Fruit fly (Drosophila melanogaster) whole organism, pupa: Measurements from ENCODE around the gene CG13775.

ENCODE experiments used
- CG10348 ChIP-seq: fragments of 200-800 bp; sonication (Bioruptor generic); IDR thresholded peaks from 2 replicates; pipeline ENCODE4 v1.3.6; 2022; ENCODE audit warnings: missing biosample characterization, missing genetic modification characterization
- CG12605 ChIP-seq: fragments of 200-800 bp; sonication (Bioruptor generic); IDR thresholded peaks from 2 replicates; pipeline ENCODE4 v1.3.6; 2022; ENCODE audit warnings: missing biosample characterization, missing genetic modification characterization
- CG13204 ChIP-seq: fragments of 200-800 bp; sonication (Bioruptor generic); optimal IDR thresholded peaks from 2 replicates; lab custom pipeline; 2018; ENCODE audit warnings: missing biosample characterization, mild to moderate bottlenecking, missing genetic modification characterization, moderate library complexity
- CG14655 ChIP-seq: fragments of 200-800 bp; sonication (Bioruptor generic); optimal IDR thresholded peaks from 3 replicates; lab custom pipeline; 2017; ENCODE audit warnings: mild to moderate bottlenecking, missing biosample characterization, missing genetic modification reagents, missing genetic modification characterization
- CG15710 ChIP-seq: fragments of 200-800 bp; sonication (Bioruptor generic); optimal IDR thresholded peaks from 2 replicates; lab custom pipeline; 2018; ENCODE audit warnings: missing biosample characterization, mild to moderate bottlenecking, missing genetic modification characterization, moderate library complexity
- CG17806 ChIP-seq: fragments of 200-800 bp; sonication (Bioruptor generic); optimal IDR thresholded peaks from 2 replicates; lab custom pipeline; 2018; ENCODE audit warnings: missing biosample characterization, mild to moderate bottlenecking, missing genetic modification characterization, moderate library complexity
- CG32121 ChIP-seq: fragments of 200-800 bp; sonication (Bioruptor generic); IDR thresholded peaks from 2 replicates; pipeline ENCODE4 v1.3.6; 2022; ENCODE audit warnings: missing biosample characterization, missing genetic modification characterization
- CG34367 ChIP-seq: fragments of 200-800 bp; sonication (Bioruptor generic); optimal IDR thresholded peaks from 2 replicates; lab custom pipeline; 2018; ENCODE audit warnings: missing biosample characterization, mild to moderate bottlenecking, missing genetic modification characterization
- CG4496 ChIP-seq: fragments of 200-800 bp; sonication (Bioruptor generic); IDR thresholded peaks from 3 replicates; pipeline ENCODE4 v1.3.6; 2022; ENCODE audit warnings: missing biosample characterization, missing genetic modification characterization
- CG8159 ChIP-seq: fragments of 200-800 bp; sonication (Bioruptor generic); optimal IDR thresholded peaks from 3 replicates; lab custom pipeline; 2018; ENCODE audit warnings: missing biosample characterization, mild to moderate bottlenecking, missing genetic modification characterization, moderate library complexity
- CG8301 ChIP-seq: fragments of 200-800 bp; sonication (Bioruptor generic); optimal IDR thresholded peaks from 2 replicates; lab custom pipeline; 2018; ENCODE audit warnings: missing biosample characterization, mild to moderate bottlenecking, missing genetic modification characterization
- CG9948 ChIP-seq: fragments of 200-800 bp; sonication (Bioruptor generic); optimal IDR thresholded peaks from 2 replicates; lab custom pipeline; 2018; ENCODE audit warnings: missing biosample characterization, mild to moderate bottlenecking, missing genetic modification characterization, moderate library complexity
- D1 ChIP-seq: fragments of 200-800 bp; sonication (Bioruptor generic); optimal IDR thresholded peaks from 2 replicates; lab custom pipeline; 2018; ENCODE audit warnings: missing biosample characterization, mild to moderate bottlenecking, missing genetic modification characterization, moderate library complexity
- EcR ChIP-seq: fragments of 200-800 bp; sonication (Bioruptor generic); optimal IDR thresholded peaks from 3 replicates; lab custom pipeline; 2019; ENCODE audit warnings: missing biosample characterization, missing genetic modification characterization, mild to moderate bottlenecking, moderate library complexity, missing genetic modification reagents
- Ets98B ChIP-seq: fragments of 200-800 bp; sonication (Bioruptor generic); IDR thresholded peaks from 2 replicates; pipeline ENCODE4 v1.3.6; 2022; ENCODE audit warnings: missing biosample characterization, missing genetic modification characterization
- Pif1A ChIP-seq: fragments of 200-800 bp; sonication (Bioruptor generic); optimal IDR thresholded peaks from 3 replicates; lab custom pipeline; 2016; ENCODE audit warnings: missing biosample characterization, missing genetic modification characterization
- Pif1B ChIP-seq: fragments of 200-800 bp; sonication (Bioruptor generic); optimal IDR thresholded peaks from 3 replicates; lab custom pipeline; 2016; ENCODE audit warnings: missing biosample characterization, missing genetic modification characterization
- Snoo ChIP-seq: fragments of 200-800 bp; sonication (Bioruptor generic); optimal IDR thresholded peaks from 3 replicates; lab custom pipeline; 2017; ENCODE audit warnings: missing biosample characterization, mild to moderate bottlenecking, missing genetic modification characterization, inconsistent platforms
- fd96Ca ChIP-seq: fragments of 200-800 bp; sonication (Bioruptor generic); IDR thresholded peaks from 3 replicates; pipeline ENCODE4 v1.3.6; 2022; ENCODE audit warnings: missing biosample characterization, missing genetic modification characterization
- gl ChIP-seq: fragments of 200-800 bp; sonication (Bioruptor generic); optimal IDR thresholded peaks from 2 replicates; lab custom pipeline; 2018; ENCODE audit warnings: missing biosample characterization, mild to moderate bottlenecking, missing genetic modification characterization
- rn ChIP-seq: fragments of 200-800 bp; sonication (Bioruptor generic); IDR thresholded peaks from 2 replicates; pipeline ENCODE4 v1.3.6; 2022; ENCODE audit warnings: missing biosample characterization, missing genetic modification characterization

The CG13775 gene

DNA sequence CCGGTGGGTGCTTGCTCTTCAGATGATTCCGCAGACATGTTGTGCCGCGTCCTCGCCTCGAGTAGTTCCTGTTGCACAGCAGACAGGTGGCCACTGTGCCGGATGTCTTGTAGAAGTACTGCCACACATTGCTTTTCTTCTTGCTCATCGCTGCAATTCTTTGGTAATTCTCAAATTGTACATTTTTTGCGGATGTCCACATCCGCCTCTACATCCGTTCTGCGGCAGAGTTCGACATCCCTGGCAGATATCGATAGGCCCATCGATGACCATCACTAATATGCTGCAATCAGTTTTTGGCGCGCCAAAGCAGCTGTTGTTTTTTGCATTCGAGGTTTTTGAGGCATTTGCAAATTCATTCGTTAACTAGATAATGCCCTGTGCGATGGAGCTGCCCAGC lies at the start of gene CG13775, which contains the start of gene CG3430:
Gene CG13775, minus strand, starts transcription at position 226 of the 400 bp plus-strand sequence.
Gene CG3430, plus strand, starts transcription at position 284 of the 400 bp plus-strand sequence.
- no peak for TF ChIP-seq Pif1B (GFP tag; lab: Kevin White, UChicago)
- TF ChIP-seq CG8159 (tag; lab: Kevin White, UChicago), result no peak
- TF ChIP-seq CG17806, result no peak
- no peak for TF ChIP-seq CG9948
- peak; percentile 35; the same call in 1 of the 2 replicates for TF ChIP-seq CG32121 (GFP tag; lab: Robert Waterston, UW)
- no peak; the same call in 2 of the 3 replicates for TF ChIP-seq fd96Ca (GFP tag; lab: Robert Waterston, UW)

DNA sequence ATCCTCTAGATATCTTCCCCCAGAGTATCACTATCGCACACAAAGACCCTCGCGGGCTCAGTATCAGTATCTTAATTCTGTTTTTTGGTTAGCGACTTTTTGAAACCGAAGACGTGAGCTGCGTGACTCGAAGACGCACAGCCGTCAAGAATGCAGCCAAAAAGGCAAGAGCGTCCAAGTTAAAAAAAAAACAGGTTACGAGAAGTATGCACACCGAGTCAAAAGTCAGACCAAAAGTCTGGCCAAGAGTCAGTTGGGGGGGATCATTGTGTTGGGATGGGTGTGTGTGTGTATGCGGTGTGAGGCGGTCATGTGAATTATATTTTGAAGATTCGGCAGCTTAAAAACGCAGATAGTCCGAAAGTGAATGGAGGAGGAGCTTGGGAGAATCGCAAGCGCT lies 48.7 kb upstream of the CG13775 start:
- TF ChIP-seq Pif1A (GFP tag; lab: Kevin White, UChicago), result no peak
- TF ChIP-seq EcR, result peak; percentile 20

DNA sequence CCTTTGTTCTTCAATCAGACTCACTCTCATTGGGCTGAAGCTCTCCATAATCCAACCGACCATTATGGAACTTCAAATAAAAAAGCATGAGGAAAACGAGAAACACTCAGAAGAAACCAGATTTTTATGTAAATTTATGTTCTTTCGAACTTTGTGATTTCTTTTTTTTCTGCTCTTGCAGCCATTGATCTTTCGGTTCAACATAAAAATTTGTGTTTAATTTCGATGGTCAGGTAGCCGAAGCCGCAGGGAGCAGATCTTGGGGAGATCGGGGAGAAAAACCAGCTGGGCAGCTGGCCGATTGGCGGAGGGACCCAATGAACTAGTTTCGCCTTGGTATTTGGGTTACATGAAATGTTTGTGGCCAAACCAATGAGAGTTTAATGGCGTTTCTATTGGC lies 47.6 kb upstream of the CG13775 start:
- TF ChIP-seq EcR (peak; percentile 50), CG34367 (tag; lab: Kevin White, UChicago) (no peak)

DNA sequence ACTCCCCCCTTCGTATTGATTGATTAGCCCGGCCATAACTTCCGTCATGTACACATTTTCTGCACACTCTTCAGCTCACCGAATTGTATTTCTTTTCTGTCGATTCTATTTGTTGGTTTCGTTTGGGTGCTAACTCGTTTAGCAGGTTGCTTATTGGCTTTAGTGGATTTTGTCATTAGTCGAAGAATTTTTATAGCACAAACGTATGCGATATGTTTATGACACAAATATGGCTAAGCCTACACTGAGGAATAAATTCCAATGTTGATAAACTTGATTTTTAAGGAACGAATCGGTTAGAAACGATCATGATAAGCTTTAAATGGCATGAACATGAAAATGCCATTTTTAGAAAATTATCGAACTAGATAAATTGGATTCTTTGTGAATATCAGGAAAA lies 42.0 kb upstream of the CG13775 start:
- TF ChIP-seq EcR (no peak), fd96Ca (GFP tag; lab: Robert Waterston, UW) (no peak), CG12605 (GFP tag; lab: Robert Waterston, UW) (no peak), CG34367 (tag; lab: Kevin White, UChicago) (no peak), Pif1A (GFP tag; lab: Kevin White, UChicago) (no peak), CG14655 (no peak), CG32121 (GFP tag; lab: Robert Waterston, UW) (no peak), gl (tag; lab: Kevin White, UChicago) (no peak), D1 (tag; lab: Kevin White, UChicago) (no peak), CG10348 (GFP tag; lab: Robert Waterston, UW) (no peak), CG13204 (GFP tag; lab: Kevin White, UChicago) (no peak), CG8301 (tag; lab: Kevin White, UChicago) (no peak)

DNA sequence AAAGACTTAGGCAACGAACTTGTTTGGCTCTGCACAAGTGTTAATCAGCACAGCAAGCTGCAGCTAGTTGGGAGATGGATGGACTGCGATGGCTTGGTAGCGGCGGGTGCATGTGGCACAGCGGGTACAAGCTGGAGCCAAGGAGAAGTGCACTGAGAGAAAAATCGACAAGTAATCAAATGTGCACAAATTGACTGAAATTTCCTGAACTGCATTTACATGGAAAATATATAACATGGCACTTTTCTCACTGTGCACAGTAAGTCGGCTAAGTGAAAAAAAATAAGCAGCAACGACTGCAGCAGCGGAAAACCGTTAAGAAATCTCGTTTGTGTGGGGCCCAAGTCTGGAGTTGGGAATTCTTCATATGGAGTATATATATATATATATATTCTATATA lies 34.3 kb upstream of the CG13775 start:
- TF ChIP-seq Pif1A (GFP tag; lab: Kevin White, UChicago), result peak; percentile 58
- peak; percentile 67 for TF ChIP-seq CG8159 (tag; lab: Kevin White, UChicago)
- peak; percentile 41 for TF ChIP-seq EcR
- 0 out of 2 replicates have a peak, but pooled peaks have one; percentile 35 for TF ChIP-seq CG10348 (GFP tag; lab: Robert Waterston, UW)
- peak; percentile 75 for TF ChIP-seq CG8301 (tag; lab: Kevin White, UChicago)
- 0 out of 2 replicates have a peak, but pooled peaks have one; percentile 47 for TF ChIP-seq rn (GFP tag; lab: Robert Waterston, UW)
- no peak for TF ChIP-seq D1 (tag; lab: Kevin White, UChicago)
- TF ChIP-seq CG34367 (tag; lab: Kevin White, UChicago), result peak; percentile 65
- TF ChIP-seq Ets98B (GFP tag; lab: Robert Waterston, UW), result peak; percentile 88
- peak; percentile 76 for TF ChIP-seq CG14655
- TF ChIP-seq Pif1B (GFP tag; lab: Kevin White, UChicago), result peak; percentile 49
- TF ChIP-seq CG13204 (GFP tag; lab: Kevin White, UChicago), result no peak
- peak; percentile 77 for TF ChIP-seq CG12605 (GFP tag; lab: Robert Waterston, UW)
- TF ChIP-seq Snoo, result peak; percentile 33
- peak; percentile 61 for TF ChIP-seq CG15710 (tag; lab: Kevin White, UChicago)
- TF ChIP-seq CG9948, result peak; percentile 38
- TF ChIP-seq fd96Ca (GFP tag; lab: Robert Waterston, UW), result peak; percentile 87
- peak; percentile 56 for TF ChIP-seq CG17806
- peak; percentile 83 for TF ChIP-seq CG32121 (GFP tag; lab: Robert Waterston, UW)
- peak; percentile 23 for TF ChIP-seq gl (tag; lab: Kevin White, UChicago)
- TF ChIP-seq CG4496 (GFP tag; lab: Robert Waterston, UW), result peak; percentile 87

DNA sequence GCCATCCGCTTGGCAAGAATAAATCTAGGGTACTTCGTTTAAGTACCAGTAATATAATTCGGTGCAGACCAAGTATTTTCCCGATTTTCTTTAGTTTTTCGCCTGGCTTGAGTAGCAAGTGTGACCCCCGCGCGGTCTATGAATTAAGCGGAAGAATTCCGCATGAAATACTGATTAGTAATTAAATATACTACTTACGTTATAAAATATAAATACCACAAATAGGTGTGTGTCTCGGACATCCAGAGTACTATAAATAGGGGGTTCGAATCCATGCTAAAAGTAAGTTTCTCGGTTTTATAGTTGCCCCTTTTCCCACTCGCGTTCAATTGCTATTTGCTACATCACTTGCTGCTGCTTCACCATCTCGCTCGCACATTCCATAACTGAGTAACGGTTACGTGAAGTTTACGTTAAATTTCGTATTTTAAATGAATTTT lies 14.9 kb upstream of the CG13775 start, which contains the start of gene snRNP-U1-70K:
Gene snRNP-U1-70K, minus strand, starts transcription at position 141 of the 440 bp plus-strand sequence.
- TF ChIP-seq CG13204 (GFP tag; lab: Kevin White, UChicago) (no peak), CG4496 (GFP tag; lab: Robert Waterston, UW) (no peak), fd96Ca (GFP tag; lab: Robert Waterston, UW) (no peak)

DNA sequence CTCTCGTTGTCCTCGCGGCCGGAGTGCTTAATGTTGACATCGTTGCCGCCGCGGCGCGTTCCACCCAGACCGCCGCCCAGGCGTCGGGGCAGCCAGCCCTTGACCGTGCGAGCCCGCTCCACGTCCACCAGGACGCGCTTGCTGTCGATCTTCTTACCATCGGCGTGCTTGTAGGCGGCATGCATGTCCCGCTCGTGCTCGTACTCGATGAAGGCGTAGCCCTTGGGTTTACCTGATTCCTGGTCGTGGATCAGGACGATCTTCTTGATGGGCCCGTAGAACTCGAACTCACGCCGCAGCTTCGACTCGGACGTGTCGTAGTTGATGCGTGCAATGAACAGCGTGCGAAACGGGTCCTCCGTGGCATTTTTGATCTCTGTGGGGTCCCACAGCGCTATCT lies 14.1 kb upstream of the CG13775 start:
- TF ChIP-seq rn (GFP tag; lab: Robert Waterston, UW) (no peak), fd96Ca (GFP tag; lab: Robert Waterston, UW) (no peak), EcR (no peak), CG17806 (no peak), CG4496 (GFP tag; lab: Robert Waterston, UW) (no peak), gl (tag; lab: Kevin White, UChicago) (no peak), CG8159 (tag; lab: Kevin White, UChicago) (no peak), CG9948 (no peak), CG13204 (GFP tag; lab: Kevin White, UChicago) (no peak), CG8301 (tag; lab: Kevin White, UChicago) (no peak), Snoo (no peak), Ets98B (GFP tag; lab: Robert Waterston, UW) (no peak), Pif1B (GFP tag; lab: Kevin White, UChicago) (no peak)
